Worm (Caenorhabditis elegans): ENCODE data around the gene T27E7.3.

DNA sequence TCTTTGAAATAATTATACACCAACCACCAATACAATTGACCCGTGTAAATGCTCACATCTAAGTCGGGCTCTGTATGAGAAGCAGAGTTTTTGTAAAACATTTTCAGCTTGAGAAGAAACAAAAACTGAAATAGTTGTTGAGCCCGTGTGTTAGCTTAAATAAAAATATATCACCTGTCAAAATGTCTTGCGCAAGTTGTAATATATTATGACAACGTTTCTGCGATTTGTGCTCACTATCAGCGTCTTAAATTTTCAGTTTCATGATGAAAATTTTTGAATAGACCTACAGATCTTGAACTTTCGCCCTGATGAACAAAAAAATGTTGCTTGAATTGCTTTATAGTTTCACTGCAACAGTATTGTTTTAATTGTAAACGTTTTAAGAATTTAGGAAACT lies 6.1 kb downstream of the T27E7.3 start, which contains the start of gene T27E7.4:
- TF ChIP-seq unc-130 (GFP tag; optimal IDR thresholded peaks at IDR 0.05): no peak
- TF ChIP-seq nhr-120 (GFP tag; IDR thresholded peaks at IDR 0.05): no peak
- no peak for TF ChIP-seq hlh-26 (GFP tag; conservative IDR thresholded peaks at IDR 0.05)
- no peak for TF ChIP-seq ets-4 (GFP tag; optimal IDR thresholded peaks at IDR 0.05)
- TF ChIP-seq rec-8 (tag; optimal IDR thresholded peaks at IDR 0.05): no peak
- TF ChIP-seq hmg-1.2 (GFP tag; IDR thresholded peaks at IDR 0.05): no peak
- no peak for TF ChIP-seq nfya-1 (tag; optimal IDR thresholded peaks at IDR 0.05; ENCODE audit: borderline replicate concordance, insufficient read depth)
- no peak for TF ChIP-seq attf-5 (GFP tag; optimal IDR thresholded peaks at IDR 0.05)
- no peak for TF ChIP-seq let-526 (GFP tag; IDR thresholded peaks at IDR 0.05)
- no peak for TF ChIP-seq ztf-18 (tag; optimal IDR thresholded peaks at IDR 0.05)
- no peak for TF ChIP-seq ztf-22 (GFP tag; optimal IDR thresholded peaks at IDR 0.05)
- TF ChIP-seq nhr-80 (tag; optimal IDR thresholded peaks at IDR 0.05): no peak
- no peak for TF ChIP-seq dpl-1 (GFP tag; optimal IDR thresholded peaks at IDR 0.05)
- TF ChIP-seq B0261.1 (tag; optimal IDR thresholded peaks at IDR 0.05): no peak

Measured in whole organism, young adult.